Worm (Caenorhabditis elegans) whole organism, L1 larva: ENCODE measurements around the gene daf-12.

Source experiments
- dsc-1 ChIP-seq: sonication (generic microtip); optimal IDR thresholded peaks from 2 replicates; lab custom pipeline; 2016; ENCODE audit warnings: mild to moderate bottlenecking, missing genetic modification characterization, missing compliant biosample characterization
- egl-27 ChIP-seq, 2 experiments: fragments of 150-350 bp in 1 of 2; sonication (generic microtip); optimal IDR thresholded peaks; 3 replicates each; lab custom pipeline; 2017 to 2018; ENCODE audit warnings: missing biosample characterization in 2 of 2, missing genetic modification characterization in 2 of 2, missing genetic modification reagents in 2 of 2
- nhr-76 ChIP-seq: sonication (generic microtip); optimal IDR thresholded peaks from 2 replicates; lab custom pipeline; 2017; ENCODE audit warnings: missing biosample characterization, missing genetic modification characterization
- skn-1 ChIP-seq: fragments of 150-350 bp; optimal IDR thresholded peaks from 2 replicates; lab custom pipeline; 2014; ENCODE audit warnings: missing biosample characterization, missing genetic modification characterization

DNA sequence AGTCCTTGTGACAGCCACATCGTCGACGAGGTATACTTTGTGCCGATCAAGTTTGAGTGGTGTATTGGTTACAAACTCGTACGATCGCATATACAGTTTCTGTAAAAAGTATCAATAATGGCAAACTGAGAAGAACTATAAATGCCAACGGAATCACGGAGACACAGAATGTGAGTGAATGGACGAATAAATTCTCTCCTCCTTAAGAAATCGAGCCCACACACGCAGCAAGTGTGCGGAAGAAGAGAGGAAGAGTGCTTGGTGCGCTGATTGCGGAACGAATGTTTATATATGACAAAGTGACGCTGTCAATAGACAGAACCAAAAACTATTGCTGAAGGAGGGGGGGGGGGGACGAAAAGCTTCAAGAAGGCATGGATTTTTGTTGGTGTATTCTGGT lies 76.1 kb downstream of the daf-12 start, which contains the start of gene rhgf-1:
- TF ChIP-seq dsc-1 (tag; lab: Kevin White, UChicago) (no peak), skn-1 (no peak), nhr-76 (tag; lab: Kevin White, UChicago) (no peak), egl-27 (tag; optimal IDR thresholded peaks at IDR 0.05; lab: Kevin White, UChicago) (no peak)
